Worm (Caenorhabditis elegans) whole organism, L2 larva: ENCODE measurements around the gene nlp-68.

Experiments used
- C34F6.9 ChIP-seq: fragments of 150-350 bp; optimal IDR thresholded peaks from 2 replicates; lab custom pipeline; 2014; ENCODE audit warnings: missing biosample characterization, missing genetic modification characterization
- F13H6.1 ChIP-seq: sonication (generic microtip); optimal IDR thresholded peaks from 2 replicates; lab custom pipeline; 2016; ENCODE audit warnings: missing genetic modification characterization, missing compliant biosample characterization
- R02D3.7 ChIP-seq: fragments of 150-350 bp; optimal IDR thresholded peaks from 2 replicates; lab custom pipeline; 2014; ENCODE audit warnings: missing biosample characterization, missing genetic modification characterization
- ZK546.5 ChIP-seq: sonication (generic microtip); optimal IDR thresholded peaks from 2 replicates; lab custom pipeline; 2017; ENCODE audit warnings: missing biosample characterization, missing genetic modification characterization
- alr-1 ChIP-seq: fragments of 150-350 bp; optimal IDR thresholded peaks from 2 replicates; lab custom pipeline; 2014; ENCODE audit warnings: missing biosample characterization, missing genetic modification characterization
- blmp-1 ChIP-seq: sonication (generic microtip); optimal IDR thresholded peaks from 2 replicates; lab custom pipeline; 2017; ENCODE audit warnings: missing genetic modification characterization, mild to moderate bottlenecking, missing compliant biosample characterization, antibody characterized with exemption, moderate library complexity; ENCODE audit not compliant: insufficient read depth
- ceh-16 ChIP-seq: fragments of 150-350 bp; optimal IDR thresholded peaks from 2 replicates; lab custom pipeline; 2014; ENCODE audit warnings: missing biosample characterization, missing genetic modification characterization
- ceh-82 ChIP-seq: fragments of 150-350 bp; optimal IDR thresholded peaks from 2 replicates; lab custom pipeline; 2014; ENCODE audit warnings: missing biosample characterization, missing genetic modification characterization
- dmd-4 ChIP-seq: sonication (generic microtip); optimal IDR thresholded peaks from 2 replicates; lab custom pipeline; 2017; ENCODE audit warnings: missing biosample characterization, missing genetic modification characterization
- egl-27 ChIP-seq: sonication (generic microtip); optimal IDR thresholded peaks from 3 replicates; lab custom pipeline; 2017; ENCODE audit warnings: missing biosample characterization, missing genetic modification reagents, missing genetic modification characterization
- fos-1 ChIP-seq: fragments of 150-350 bp; optimal IDR thresholded peaks from 2 replicates; lab custom pipeline; 2014; ENCODE audit warnings: missing biosample characterization, missing genetic modification characterization
- lin-11 ChIP-seq: fragments of 150-350 bp; sonication (generic microtip); optimal IDR thresholded peaks from 2 replicates; lab custom pipeline; 2014; ENCODE audit warnings: missing biosample characterization, missing genetic modification characterization, inconsistent platforms, mixed read lengths
- lin-13 ChIP-seq: fragments of 150-350 bp; optimal IDR thresholded peaks from 2 replicates; lab custom pipeline; 2014; ENCODE audit warnings: missing biosample characterization, missing genetic modification reagents, missing genetic modification characterization
- lin-39 ChIP-seq: fragments of 150-350 bp; optimal IDR thresholded peaks from 2 replicates; lab custom pipeline; 2014; ENCODE audit warnings: missing biosample characterization, missing genetic modification reagents, missing genetic modification characterization
- lsy-2 ChIP-seq, 2 experiments: fragments of 150-350 bp in 1 of 2; sonication (generic microtip) in 1 of 2; optimal IDR thresholded peaks; 2 replicates each; lab custom pipeline; 2014 to 2017; ENCODE audit warnings: missing biosample characterization in 2 of 2, missing genetic modification characterization in 2 of 2
- mab-5 ChIP-seq: fragments of 150-350 bp; optimal IDR thresholded peaks from 2 replicates; lab custom pipeline; 2014; ENCODE audit warnings: missing biosample characterization, missing genetic modification characterization
- mdl-1 ChIP-seq, 2 experiments: fragments of 150-350 bp in 1 of 2; sonication (generic microtip) in 1 of 2; optimal IDR thresholded peaks; 2 replicates each; lab custom pipeline; 2017; ENCODE audit warnings: missing biosample characterization in 2 of 2, missing genetic modification characterization in 2 of 2
- nhr-10 ChIP-seq: sonication (generic microtip); optimal IDR thresholded peaks from 2 replicates; lab custom pipeline; 2017; ENCODE audit warnings: missing biosample characterization, missing genetic modification characterization
- nhr-11 ChIP-seq: fragments of 150-350 bp; optimal IDR thresholded peaks from 2 replicates; lab custom pipeline; 2014; ENCODE audit warnings: missing biosample characterization, missing genetic modification characterization
- nhr-12 ChIP-seq: fragments of 150-350 bp; optimal IDR thresholded peaks from 2 replicates; lab custom pipeline; 2014; ENCODE audit warnings: missing biosample characterization, missing genetic modification characterization
- nhr-129 ChIP-seq: fragments of 150-350 bp; optimal IDR thresholded peaks from 2 replicates; lab custom pipeline; 2014; ENCODE audit warnings: missing biosample characterization, missing genetic modification characterization
- nhr-23 ChIP-seq: fragments of 150-350 bp; optimal IDR thresholded peaks from 2 replicates; lab custom pipeline; 2014; ENCODE audit warnings: missing biosample characterization, missing genetic modification reagents, missing genetic modification characterization
- nhr-25 ChIP-seq: fragments of 150-350 bp; sonication (generic microtip); optimal IDR thresholded peaks from 3 replicates; lab custom pipeline; 2014; ENCODE audit warnings: missing biosample characterization, missing genetic modification characterization
- nhr-6 ChIP-seq: fragments of 150-350 bp; optimal IDR thresholded peaks from 2 replicates; lab custom pipeline; 2014; ENCODE audit warnings: missing biosample characterization, missing genetic modification characterization
- nhr-77 ChIP-seq: fragments of 150-350 bp; optimal IDR thresholded peaks from 2 replicates; lab custom pipeline; 2014; ENCODE audit warnings: missing biosample characterization, missing genetic modification characterization
- sem-4 ChIP-seq: fragments of 150-350 bp; optimal IDR thresholded peaks from 2 replicates; lab custom pipeline; 2014; ENCODE audit warnings: missing biosample characterization, missing genetic modification reagents, missing genetic modification characterization
- skn-1 ChIP-seq: sonication (generic microtip); optimal IDR thresholded peaks from 2 replicates; lab custom pipeline; 2017; ENCODE audit warnings: missing biosample characterization, missing genetic modification characterization
- snpc-4 ChIP-seq: fragments of 150-350 bp; optimal IDR thresholded peaks from 2 replicates; lab custom pipeline; 2014; ENCODE audit warnings: missing biosample characterization, missing genetic modification characterization
- unc-39 ChIP-seq: fragments of 150-350 bp; optimal IDR thresholded peaks from 2 replicates; lab custom pipeline; 2014; ENCODE audit warnings: missing biosample characterization, missing genetic modification characterization
- unc-55 ChIP-seq: fragments of 150-350 bp; sonication (generic microtip); optimal IDR thresholded peaks from 3 replicates; lab custom pipeline; 2014; ENCODE audit warnings: missing biosample characterization, missing genetic modification reagents, missing genetic modification characterization
- zag-1 ChIP-seq: fragments of 150-350 bp; optimal IDR thresholded peaks from 2 replicates; lab custom pipeline; 2014; ENCODE audit warnings: missing biosample characterization, missing genetic modification characterization
- ztf-1 ChIP-seq: fragments of 200-800 bp; sonication (Bioruptor generic); conservative IDR thresholded peaks from 2 replicates; pipeline ENCODE4 v1.3.6; 2022; ENCODE audit warnings: missing genetic modification characterization, missing compliant biosample characterization
- ztf-11 ChIP-seq: sonication (generic microtip); optimal IDR thresholded peaks from 2 replicates; lab custom pipeline; 2017; ENCODE audit warnings: missing biosample characterization, missing genetic modification characterization
- ztf-4 ChIP-seq: fragments of 150-350 bp; optimal IDR thresholded peaks from 2 replicates; lab custom pipeline; 2014; ENCODE audit warnings: missing biosample characterization, missing genetic modification characterization

nlp-68 gene

ce11 chrIII:10538757-10539213 lies at the start of gene nlp-68:
Gene nlp-68 (minus strand): TSS chrIII:10539163.
- TF ChIP-seq ceh-82 (tag; lab: Kevin White, UChicago) = no peak
- TF ChIP-seq unc-55 (GFP tag; lab: Kevin White, UChicago) = no peak
- TF ChIP-seq ZK546.5 = no peak
- no peak for TF ChIP-seq nhr-11 (tag; lab: Kevin White, UChicago)
- TF ChIP-seq egl-27 = no peak
- no peak for TF ChIP-seq mdl-1 (tag; optimal IDR thresholded peaks at IDR 0.05; lab: Kevin White, UChicago)
- TF ChIP-seq nhr-129 (tag; lab: Kevin White, UChicago) = no peak
- TF ChIP-seq mab-5 (tag; lab: Kevin White, UChicago) = no peak
- TF ChIP-seq lin-39 (tag; lab: Kevin White, UChicago) = no peak
- TF ChIP-seq dmd-4 (tag; lab: Kevin White, UChicago) = no peak
- no peak for TF ChIP-seq skn-1 (tag; lab: Kevin White, UChicago)
- no peak for TF ChIP-seq sem-4 (tag; lab: Kevin White, UChicago)
- no peak for TF ChIP-seq nhr-25
- TF ChIP-seq nhr-77 (tag; lab: Kevin White, UChicago) = no peak
- TF ChIP-seq ceh-16 (tag; lab: Kevin White, UChicago) = no peak

DNA sequence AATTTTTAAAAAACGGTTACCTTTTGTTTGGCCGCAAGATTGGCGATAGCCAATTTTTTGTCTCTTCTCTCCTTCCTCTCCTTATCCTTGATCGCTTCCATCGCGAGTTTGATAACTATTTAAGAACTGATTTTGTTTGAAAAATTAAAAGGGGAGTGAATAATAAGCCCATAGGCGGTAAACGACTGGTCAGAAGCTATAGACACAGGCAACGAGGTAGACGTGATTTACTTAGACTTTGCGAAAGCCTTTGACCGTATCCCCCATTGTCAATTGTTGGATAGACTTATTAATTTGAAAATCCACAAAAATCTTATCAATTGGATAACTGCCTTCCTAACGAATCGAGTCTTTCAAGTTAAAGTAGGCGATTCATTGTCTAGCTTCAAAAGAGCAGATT lies 47.3 kb upstream of the nlp-68 start, which contains the start of gene Y45F3A.5:
Gene Y45F3A.5 (minus strand): TSS at position 101 of the 400 bp plus-strand sequence.
- TF ChIP-seq fos-1 (no peak), lin-39 (tag; lab: Kevin White, UChicago) (no peak), snpc-4 (tag; lab: Kevin White, UChicago) (no peak), nhr-6 (tag; lab: Kevin White, UChicago) (no peak), nhr-77 (tag; lab: Kevin White, UChicago) (no peak), nhr-12 (no peak), dmd-4 (tag; lab: Kevin White, UChicago) (no peak), lin-11 (tag; lab: Kevin White, UChicago) (no peak), mab-5 (tag; lab: Kevin White, UChicago) (no peak), R02D3.7 (tag; lab: Kevin White, UChicago) (no peak), unc-39 (no peak), F13H6.1 (tag; lab: Kevin White, UChicago) (no peak), C34F6.9 (tag; lab: Kevin White, UChicago) (no peak), ztf-4 (tag; lab: Kevin White, UChicago) (no peak), ZK546.5 (no peak)

- TF ChIP-seq zag-1 (tag; lab: Kevin White, UChicago) (no peak), lin-11 (tag; lab: Kevin White, UChicago) (no peak), blmp-1 (tag; lab: Kevin White, UChicago) (no peak), nhr-6 (tag; lab: Kevin White, UChicago) (no peak), F13H6.1 (tag; lab: Kevin White, UChicago) (no peak), ceh-82 (tag; lab: Kevin White, UChicago) (no peak), ztf-1 (GFP tag; lab: Robert Waterston, UW) (no peak), ztf-11 (no peak)
These were observed 44.5 kb upstream of the nlp-68 start for ce11 chrIII:10583483-10583882.

DNA sequence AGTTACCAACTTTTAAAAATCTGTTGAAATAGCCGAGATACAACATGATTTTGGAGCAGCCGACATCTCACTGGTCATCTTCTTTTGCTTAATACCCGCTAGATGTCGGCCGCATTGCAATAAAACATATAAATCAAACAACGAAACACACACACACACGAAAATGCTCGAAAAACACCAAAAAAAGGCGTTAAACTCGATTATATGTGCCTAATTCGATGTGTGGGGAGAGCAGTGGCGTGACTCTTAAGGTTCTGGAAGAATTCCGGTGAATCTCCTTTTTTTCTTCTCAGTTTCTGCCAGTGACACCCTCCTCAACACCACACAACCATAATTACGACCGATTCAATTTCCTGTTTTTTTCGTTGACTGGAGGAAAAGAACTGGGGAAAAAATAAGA lies 41.2 kb upstream of the nlp-68 start:
- no peak for TF ChIP-seq nhr-23 (tag; lab: Kevin White, UChicago)
- TF ChIP-seq snpc-4 (tag; lab: Kevin White, UChicago) = peak; percentile 1

- TF ChIP-seq lsy-2 (tag; optimal IDR thresholded peaks at IDR 0.05; lab: Kevin White, UChicago) (peak in 1 of 2 experiments; percentile 8), lin-13 (GFP tag; lab: Kevin White, UChicago) (no peak)
These were observed 39.9 kb upstream of the nlp-68 start for ce11 chrIII:10578873-10579272.

- no peak for TF ChIP-seq nhr-77 (tag; lab: Kevin White, UChicago)
- TF ChIP-seq alr-1 (tag; lab: Kevin White, UChicago) = no peak
- TF ChIP-seq nhr-10 (tag; lab: Kevin White, UChicago) = no peak
- TF ChIP-seq lsy-2 (tag; optimal IDR thresholded peaks at IDR 0.05; lab: Kevin White, UChicago) = peak in 1 of 2 experiments; percentile 23
- TF ChIP-seq, all 48 proteins: peak for 1
These were observed 38.8 kb upstream of the nlp-68 start for ce11 chrIII:10577782-10578181.
